Worm (Caenorhabditis elegans): ENCODE results near the gene spe-17.

spe-17 gene

ce11 chrIV:12005090-12005770 is 8.0 kb upstream of the spe-17 start:
- TF ChIP-seq egl-27 (tag; optimal IDR thresholded peaks at IDR 0.05) (no peak), fos-1 (tag; optimal IDR thresholded peaks at IDR 0.05) (peak; percentile 24)

- TF ChIP-seq F13H6.1 (tag; optimal IDR thresholded peaks at IDR 0.05), result peak; percentile 24
- TF ChIP-seq sma-9 (GFP tag; optimal IDR thresholded peaks at IDR 0.05), result peak; percentile 33
- TF ChIP-seq sma-9 (tag; optimal IDR thresholded peaks at IDR 0.05), result no peak
- no peak for TF ChIP-seq ceh-82 (tag; optimal IDR thresholded peaks at IDR 0.05)
- TF ChIP-seq nhr-129 (tag; optimal IDR thresholded peaks at IDR 0.05), result peak; percentile 56
Observed at ce11 chrIV:12009046-12009674, 4.1 kb upstream of the spe-17 start.

DNA sequence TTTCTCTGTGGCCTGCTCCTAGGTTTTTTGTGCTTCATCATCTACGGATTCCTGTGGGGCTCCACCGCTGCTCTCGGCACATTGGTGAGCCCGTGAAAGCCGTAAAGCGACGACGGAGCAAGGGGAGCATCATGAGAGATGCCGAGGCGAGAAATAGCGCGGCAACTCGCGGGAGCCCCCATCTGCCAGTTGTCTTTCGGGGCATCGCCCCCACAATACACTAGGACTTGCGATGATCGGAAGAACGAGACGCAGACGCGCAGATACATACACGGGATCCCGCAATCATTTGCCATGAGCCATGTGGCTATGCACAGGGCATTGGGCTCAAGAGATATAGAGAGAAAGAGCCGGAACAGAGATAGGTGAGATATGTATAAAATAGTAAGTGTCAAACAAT is 2.8 kb upstream of the spe-17 start:
- TF ChIP-seq R02D3.7 (tag; optimal IDR thresholded peaks at IDR 0.05) (no peak), alr-1 (tag; optimal IDR thresholded peaks at IDR 0.05) (no peak), blmp-1 (tag; optimal IDR thresholded peaks at IDR 0.05; ENCODE audit: insufficient read depth) (no peak), nhr-10 (tag; optimal IDR thresholded peaks at IDR 0.05) (no peak), F13H6.1 (tag; optimal IDR thresholded peaks at IDR 0.05) (peak; percentile 86), C34F6.9 (tag; optimal IDR thresholded peaks at IDR 0.05) (no peak), nhr-129 (tag; optimal IDR thresholded peaks at IDR 0.05) (peak; percentile 84), sma-9 (GFP tag; optimal IDR thresholded peaks at IDR 0.05) (peak; percentile 52), sma-9 (tag; optimal IDR thresholded peaks at IDR 0.05) (no peak), nhr-23 (tag; optimal IDR thresholded peaks at IDR 0.05) (no peak)

ce11 chrIV:12010859-12011258 is 2.4 kb upstream of the spe-17 start, which contains the start of the genes ZK617.26 and unc-22:
TSS of gene ZK617.26 (minus strand) at chrIV:12010959.
TSS of gene unc-22 (minus strand) at chrIV:12011007.
- TF ChIP-seq lsy-2 (tag; optimal IDR thresholded peaks at IDR 0.05) (no peak), sma-9 (GFP tag; optimal IDR thresholded peaks at IDR 0.05) (no peak), sma-9 (tag; optimal IDR thresholded peaks at IDR 0.05) (no peak), Y55F3AM.14 (GFP tag; optimal IDR thresholded peaks at IDR 0.05) (no peak), nhr-21 (tag; optimal IDR thresholded peaks at IDR 0.05) (no peak), unc-62 (GFP tag; optimal IDR thresholded peaks at IDR 0.05) (no peak), gmeb-1 (tag; optimal IDR thresholded peaks at IDR 0.05) (no peak), mdl-1 (tag; optimal IDR thresholded peaks at IDR 0.05) (no peak), nhr-12 (tag; optimal IDR thresholded peaks at IDR 0.05) (no peak), lin-39 (tag; optimal IDR thresholded peaks at IDR 0.05) (no peak), nhr-237 (tag; optimal IDR thresholded peaks at IDR 0.05) (no peak), ama-1 (optimal IDR thresholded peaks at IDR 0.05) (no peak), zag-1 (tag; optimal IDR thresholded peaks at IDR 0.05) (no peak), snpc-4 (tag; optimal IDR thresholded peaks at IDR 0.05) (no peak), ztf-4 (tag; optimal IDR thresholded peaks at IDR 0.05) (no peak)

- no peak for TF ChIP-seq ZK546.5 (tag; optimal IDR thresholded peaks at IDR 0.05)
- TF ChIP-seq lsy-2 (tag; optimal IDR thresholded peaks at IDR 0.05), result peak in 1 of 2 experiments; percentile 6
- TF ChIP-seq lin-11 (tag; optimal IDR thresholded peaks at IDR 0.05), result no peak
- TF ChIP-seq mab-5 (tag; optimal IDR thresholded peaks at IDR 0.05), result peak; percentile 18
- TF ChIP-seq sma-9 (GFP tag; optimal IDR thresholded peaks at IDR 0.05), result peak; percentile 68
- no peak for TF ChIP-seq sma-9 (tag; optimal IDR thresholded peaks at IDR 0.05)
- peak; percentile 80 for TF ChIP-seq F13H6.1 (tag; optimal IDR thresholded peaks at IDR 0.05)
- TF ChIP-seq mdl-1 (tag; optimal IDR thresholded peaks at IDR 0.05), result no peak
- no peak for TF ChIP-seq ztf-11 (tag; optimal IDR thresholded peaks at IDR 0.05)
- TF ChIP-seq unc-62 (GFP tag; optimal IDR thresholded peaks at IDR 0.05), result no peak
- TF ChIP-seq nhr-129 (tag; optimal IDR thresholded peaks at IDR 0.05), result peak; percentile 72
Observed at ce11 chrIV:12012439-12013003, 699 bp upstream of the spe-17 start.

ce11 chrIV:12015586-12015985 is 2.4 kb downstream of the spe-17 start, which contains the start of gene lips-6:
TSS of gene lips-6 (minus strand) at chrIV:12015686.
- TF ChIP-seq crh-2 (tag; optimal IDR thresholded peaks at IDR 0.05), result no peak
- no peak for TF ChIP-seq blmp-1 (tag; optimal IDR thresholded peaks at IDR 0.05; ENCODE audit: insufficient read depth)
- TF ChIP-seq elt-3 (tag; optimal IDR thresholded peaks at IDR 0.05), result no peak
- TF ChIP-seq unc-39 (tag; optimal IDR thresholded peaks at IDR 0.05), result no peak

All from whole organism, L2 larva.